Worm (Caenorhabditis elegans): ENCODE measurements around the gene ZC513.2.

ZC513.2 gene

DNA sequence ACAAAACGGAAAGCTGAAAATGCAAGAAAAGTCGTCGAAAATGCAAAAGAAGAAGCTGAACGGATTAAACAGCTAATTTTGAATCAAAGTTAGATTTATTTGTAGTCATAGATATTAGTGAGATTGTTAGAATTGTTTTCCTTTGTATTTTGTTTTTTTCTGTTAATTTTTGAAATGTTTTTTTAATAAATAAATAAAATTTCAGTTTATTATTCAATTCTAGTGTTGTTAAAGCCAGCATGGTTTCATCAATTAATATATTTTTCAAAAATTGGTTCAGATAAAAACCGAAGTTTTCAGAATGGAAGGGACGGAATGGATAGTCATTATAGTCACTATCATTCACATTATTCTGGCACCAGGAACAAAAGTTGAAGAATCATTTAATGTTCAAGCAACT lies 19.4 kb upstream of the ZC513.2 start, which contains the start of gene algn-12:
Gene algn-12 (plus strand): TSS at position 301 of the 400 bp plus-strand sequence.
- no peak for TF ChIP-seq klf-2 (GFP tag; conservative IDR thresholded peaks at IDR 0.05)
- no peak for TF ChIP-seq med-1 (GFP tag; optimal IDR thresholded peaks at IDR 0.05; ENCODE audit: insufficient read depth)
- TF ChIP-seq ztf-23 (GFP tag; IDR thresholded peaks at IDR 0.05): no peak
- TF ChIP-seq tab-1 (GFP tag; IDR thresholded peaks at IDR 0.05): no peak
- no peak for TF ChIP-seq ref-1 (GFP tag; conservative IDR thresholded peaks at IDR 0.05)
- no peak for TF ChIP-seq cog-1 (tag; optimal IDR thresholded peaks at IDR 0.05)
- no peak for TF ChIP-seq T22C8.4 (GFP tag; IDR thresholded peaks at IDR 0.05)
- TF ChIP-seq flt-1 (GFP tag; IDR thresholded peaks at IDR 0.05): no peak
- TF ChIP-seq ztf-29 (GFP tag; IDR thresholded peaks at IDR 0.05): no peak

DNA sequence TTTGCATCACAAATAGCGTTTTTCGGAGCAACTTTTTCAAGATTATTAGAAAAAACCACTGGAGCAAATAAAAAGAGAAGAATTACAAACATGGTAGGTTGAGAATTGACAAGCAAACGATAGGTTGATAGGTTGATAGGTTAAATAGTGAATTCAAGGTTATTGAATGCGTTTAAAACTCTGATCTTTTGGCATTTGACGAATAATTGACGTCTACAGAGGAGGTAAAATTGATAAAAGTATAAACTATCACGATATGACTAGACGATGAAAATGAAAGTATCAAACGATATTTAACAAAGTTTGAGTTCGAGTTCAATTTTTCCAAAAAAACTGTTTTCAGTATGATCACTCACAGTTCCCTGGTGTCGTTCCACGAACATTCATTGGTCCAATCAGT lies 18.3 kb upstream of the ZC513.2 start, which contains the start of gene ZC513.14:
Gene ZC513.14 (minus strand): TSS at position 101 of the 400 bp plus-strand sequence.
- no peak for TF ChIP-seq tab-1 (GFP tag; IDR thresholded peaks at IDR 0.05)
- TF ChIP-seq med-1 (GFP tag; optimal IDR thresholded peaks at IDR 0.05; ENCODE audit: insufficient read depth): no peak
- TF ChIP-seq klf-2 (GFP tag; conservative IDR thresholded peaks at IDR 0.05): no peak
- no peak for TF ChIP-seq cog-1 (tag; optimal IDR thresholded peaks at IDR 0.05)
- no peak for TF ChIP-seq ref-1 (GFP tag; conservative IDR thresholded peaks at IDR 0.05)
- no peak for TF ChIP-seq flt-1 (GFP tag; IDR thresholded peaks at IDR 0.05)
- TF ChIP-seq T22C8.4 (GFP tag; IDR thresholded peaks at IDR 0.05): no peak

DNA sequence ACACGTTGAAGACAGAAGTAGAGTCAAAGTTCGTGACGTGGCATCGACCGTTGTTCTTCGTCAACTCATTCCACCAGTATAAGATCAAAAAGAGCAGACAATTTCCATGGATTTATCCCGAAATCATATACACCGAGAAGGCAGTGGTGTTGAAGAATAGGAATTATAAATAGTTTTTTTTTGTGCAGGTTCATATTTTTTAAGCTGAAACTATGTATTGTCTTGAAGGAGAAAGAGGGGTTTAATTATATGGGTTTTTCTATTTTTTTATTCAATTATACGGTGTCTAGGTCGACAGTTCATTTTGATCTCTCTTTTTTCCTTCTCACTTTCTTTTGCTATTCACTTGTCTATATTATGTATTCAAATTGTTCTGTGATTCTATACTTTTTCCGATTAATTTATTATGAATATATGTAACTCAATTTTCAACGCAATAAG lies 15.1 kb upstream of the ZC513.2 start:
- TF ChIP-seq klf-2 (GFP tag; conservative IDR thresholded peaks at IDR 0.05) (no peak), ztf-29 (GFP tag; IDR thresholded peaks at IDR 0.05) (no peak), ref-1 (GFP tag; conservative IDR thresholded peaks at IDR 0.05) (no peak), ztf-23 (GFP tag; IDR thresholded peaks at IDR 0.05) (peak; percentile 56; the same call in 1 of the 2 replicates), tab-1 (GFP tag; IDR thresholded peaks at IDR 0.05) (no peak), flt-1 (GFP tag; IDR thresholded peaks at IDR 0.05) (peak; percentile 38), med-1 (GFP tag; optimal IDR thresholded peaks at IDR 0.05; ENCODE audit: insufficient read depth) (no peak), T22C8.4 (GFP tag; IDR thresholded peaks at IDR 0.05) (no peak), cog-1 (tag; optimal IDR thresholded peaks at IDR 0.05) (no peak)

DNA sequence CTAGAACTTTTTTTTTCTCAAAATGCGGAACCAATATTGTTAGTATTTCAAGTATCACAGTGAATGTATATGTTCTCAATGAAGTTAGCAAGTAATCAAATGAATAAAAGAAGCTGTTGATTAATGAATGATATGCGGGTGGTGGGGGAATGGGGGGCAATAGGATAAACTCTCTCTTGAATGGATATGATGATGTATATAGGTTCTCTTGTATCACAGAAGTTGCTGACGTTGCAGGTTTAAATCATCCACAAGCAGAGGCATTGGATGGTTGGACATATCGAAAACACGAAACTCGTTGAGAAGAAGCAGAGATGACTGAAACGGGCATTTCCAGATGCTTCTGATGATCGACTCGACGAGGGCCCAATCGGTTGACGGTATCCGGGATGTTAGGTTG lies 14.6 kb upstream of the ZC513.2 start:
- no peak for TF ChIP-seq ztf-23 (GFP tag; IDR thresholded peaks at IDR 0.05)
- TF ChIP-seq flt-1 (GFP tag; IDR thresholded peaks at IDR 0.05): peak; percentile 58; the same call in 1 of the 2 replicates

DNA sequence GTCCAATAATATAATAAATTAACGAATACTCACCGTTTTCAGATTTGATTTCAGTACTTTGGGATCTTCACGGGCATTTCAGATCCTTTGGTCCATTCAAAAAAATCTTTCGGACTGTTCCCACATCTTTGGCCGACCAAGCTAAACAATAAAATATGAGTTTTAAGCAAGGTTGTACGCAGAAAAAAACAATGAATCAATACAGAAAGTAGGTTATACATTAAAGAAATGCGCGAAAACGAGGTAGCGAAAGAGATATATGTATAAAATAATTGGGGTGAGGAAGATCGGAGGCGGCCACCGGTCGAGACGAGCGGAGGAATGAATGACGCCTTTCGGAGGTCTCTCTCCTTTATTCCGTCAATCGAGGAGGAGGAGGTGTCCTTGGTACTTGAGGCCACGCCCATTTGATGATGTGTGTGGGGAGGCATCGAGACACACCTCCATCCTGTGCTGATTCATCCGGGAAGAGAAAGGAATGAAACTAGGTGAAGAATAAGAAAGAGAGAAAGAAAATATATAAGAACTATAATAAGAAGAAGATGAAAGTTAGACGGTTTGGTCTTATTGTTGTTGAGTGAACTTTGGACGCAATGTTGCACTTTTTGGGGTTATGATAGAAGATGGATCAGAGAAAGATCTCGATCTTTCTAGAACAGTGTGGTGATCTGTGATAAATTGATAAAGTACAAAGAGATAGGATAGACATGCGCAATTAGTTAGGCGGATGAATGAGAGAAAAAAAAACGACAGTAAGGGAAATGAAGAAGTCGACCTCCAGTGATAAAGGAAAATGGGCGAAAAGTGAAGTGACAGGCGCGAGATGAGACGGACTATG lies 13.8 kb upstream of the ZC513.2 start:
- TF ChIP-seq ztf-23 (GFP tag; IDR thresholded peaks at IDR 0.05): no peak
- TF ChIP-seq flt-1 (GFP tag; IDR thresholded peaks at IDR 0.05): no peak
- TF ChIP-seq ztf-29 (GFP tag; IDR thresholded peaks at IDR 0.05): no peak
- TF ChIP-seq T22C8.4 (GFP tag; IDR thresholded peaks at IDR 0.05): no peak
- no peak for TF ChIP-seq ref-1 (GFP tag; conservative IDR thresholded peaks at IDR 0.05)
- TF ChIP-seq klf-2 (GFP tag; conservative IDR thresholded peaks at IDR 0.05): no peak
- TF ChIP-seq cog-1 (tag; optimal IDR thresholded peaks at IDR 0.05): no peak
- no peak for TF ChIP-seq med-1 (GFP tag; optimal IDR thresholded peaks at IDR 0.05; ENCODE audit: insufficient read depth)
- TF ChIP-seq tab-1 (GFP tag; IDR thresholded peaks at IDR 0.05): no peak

DNA sequence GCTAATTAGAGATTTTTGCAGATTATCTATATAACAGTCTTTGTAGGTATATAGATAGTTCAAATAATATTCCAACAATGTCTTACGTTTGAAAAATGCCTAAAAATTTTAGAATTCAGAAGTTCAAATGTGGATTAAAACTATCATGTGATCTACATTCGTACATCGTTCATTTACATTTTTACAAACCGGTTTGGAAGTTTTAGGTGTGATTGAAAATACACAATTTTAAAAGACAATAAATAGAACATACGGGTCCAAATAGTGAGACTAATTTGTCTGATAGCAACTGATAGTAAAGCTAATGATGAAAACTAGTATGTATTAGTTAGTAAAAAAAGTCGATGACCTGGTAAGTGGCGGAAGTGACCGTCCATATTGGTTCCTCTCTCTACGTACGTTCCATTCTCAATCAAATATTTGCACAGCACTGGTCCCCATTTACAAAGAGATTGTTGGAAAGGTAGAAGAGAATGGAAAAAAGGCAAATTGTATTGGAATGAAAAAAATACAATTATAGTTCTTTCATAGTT lies 12.8 kb upstream of the ZC513.2 start:
- TF ChIP-seq tab-1 (GFP tag; IDR thresholded peaks at IDR 0.05) (no peak), med-1 (GFP tag; optimal IDR thresholded peaks at IDR 0.05; ENCODE audit: insufficient read depth) (no peak), cog-1 (tag; optimal IDR thresholded peaks at IDR 0.05) (no peak), ztf-29 (GFP tag; IDR thresholded peaks at IDR 0.05) (no peak), ref-1 (GFP tag; conservative IDR thresholded peaks at IDR 0.05) (no peak), klf-2 (GFP tag; conservative IDR thresholded peaks at IDR 0.05) (no peak), flt-1 (GFP tag; IDR thresholded peaks at IDR 0.05) (no peak), ztf-23 (GFP tag; IDR thresholded peaks at IDR 0.05) (no peak), T22C8.4 (GFP tag; IDR thresholded peaks at IDR 0.05) (no peak)

DNA sequence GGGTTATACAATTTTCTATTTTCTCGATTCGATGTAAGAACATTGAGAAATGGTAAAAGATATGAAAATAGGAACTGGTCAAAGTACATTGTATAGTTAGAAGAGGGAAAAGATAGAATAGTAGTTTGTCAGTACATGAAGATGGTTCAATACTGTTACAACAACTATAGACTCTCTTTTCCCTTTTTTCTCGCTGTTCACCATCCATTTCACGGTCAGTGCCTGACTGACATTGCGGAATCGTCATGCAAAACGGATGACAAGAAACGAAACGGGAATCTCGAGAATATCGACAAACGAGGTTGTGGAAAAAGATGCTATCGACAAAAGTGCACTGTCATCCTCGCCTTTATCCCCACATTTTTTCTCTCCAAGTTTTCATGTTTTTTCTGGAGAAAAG lies 10.6 kb upstream of the ZC513.2 start:
- TF ChIP-seq klf-2 (GFP tag; conservative IDR thresholded peaks at IDR 0.05) (no peak), cog-1 (tag; optimal IDR thresholded peaks at IDR 0.05) (no peak), ztf-29 (GFP tag; IDR thresholded peaks at IDR 0.05) (no peak), ztf-23 (GFP tag; IDR thresholded peaks at IDR 0.05) (no peak), med-1 (GFP tag; optimal IDR thresholded peaks at IDR 0.05; ENCODE audit: insufficient read depth) (no peak), T22C8.4 (GFP tag; IDR thresholded peaks at IDR 0.05) (no peak), tab-1 (GFP tag; IDR thresholded peaks at IDR 0.05) (no peak), flt-1 (GFP tag; IDR thresholded peaks at IDR 0.05) (no peak), ref-1 (GFP tag; conservative IDR thresholded peaks at IDR 0.05) (no peak)

DNA sequence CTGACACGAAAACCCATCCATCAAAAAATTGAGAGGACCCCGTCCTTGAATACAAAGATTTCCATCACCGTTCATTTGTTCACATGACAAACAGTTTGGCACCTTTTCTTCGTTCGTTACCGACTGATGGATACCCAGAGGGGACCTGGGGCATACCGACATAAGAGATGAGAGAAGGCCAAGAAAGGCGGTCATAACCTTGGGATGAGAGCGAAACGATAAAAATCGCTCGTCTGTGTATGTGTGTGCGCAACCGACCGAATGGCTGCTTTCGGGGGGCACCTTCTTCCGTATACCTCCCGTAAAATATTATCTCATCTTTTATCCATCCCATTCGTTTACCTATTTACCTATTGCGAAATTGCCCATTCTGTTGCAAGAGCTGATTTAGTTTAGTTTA lies 9.3 kb upstream of the ZC513.2 start:
- TF ChIP-seq flt-1 (GFP tag; IDR thresholded peaks at IDR 0.05): no peak
- no peak for TF ChIP-seq ref-1 (GFP tag; conservative IDR thresholded peaks at IDR 0.05)
- no peak for TF ChIP-seq ztf-29 (GFP tag; IDR thresholded peaks at IDR 0.05)
- no peak for TF ChIP-seq med-1 (GFP tag; optimal IDR thresholded peaks at IDR 0.05; ENCODE audit: insufficient read depth)
- TF ChIP-seq T22C8.4 (GFP tag; IDR thresholded peaks at IDR 0.05): no peak

DNA sequence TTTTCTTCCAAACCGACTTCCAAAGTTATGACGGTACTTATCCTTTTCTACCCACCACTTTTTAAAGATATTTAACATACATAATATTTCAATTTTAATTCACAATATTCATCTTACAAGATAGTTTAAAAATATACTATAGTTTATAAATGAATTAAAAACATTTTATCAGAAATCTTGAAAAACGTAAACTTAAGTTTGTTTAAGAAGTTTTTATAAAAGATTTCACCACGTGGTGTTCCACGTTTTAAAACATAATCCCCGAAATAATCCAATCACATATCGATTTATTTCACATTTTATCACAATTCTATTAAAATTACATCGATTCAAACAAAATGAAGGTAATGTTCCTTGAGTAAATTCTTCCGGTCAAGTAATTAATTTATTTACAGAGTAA lies 7.5 kb upstream of the ZC513.2 start, which contains the start of gene ZC513.3:
Gene ZC513.3 (plus strand): TSS at position 301 of the 400 bp plus-strand sequence.
- no peak for TF ChIP-seq flt-1 (GFP tag; IDR thresholded peaks at IDR 0.05)
- TF ChIP-seq ztf-29 (GFP tag; IDR thresholded peaks at IDR 0.05): no peak
- no peak for TF ChIP-seq T22C8.4 (GFP tag; IDR thresholded peaks at IDR 0.05)
- TF ChIP-seq klf-2 (GFP tag; conservative IDR thresholded peaks at IDR 0.05): no peak
- no peak for TF ChIP-seq tab-1 (GFP tag; IDR thresholded peaks at IDR 0.05)
- TF ChIP-seq med-1 (GFP tag; optimal IDR thresholded peaks at IDR 0.05; ENCODE audit: insufficient read depth): no peak
- no peak for TF ChIP-seq cog-1 (tag; optimal IDR thresholded peaks at IDR 0.05)
- no peak for TF ChIP-seq ref-1 (GFP tag; conservative IDR thresholded peaks at IDR 0.05)
- TF ChIP-seq ztf-23 (GFP tag; IDR thresholded peaks at IDR 0.05): no peak
